Fruit fly (Drosophila melanogaster) whole organism, prepupa: Measurements from ENCODE around the gene Cyt-b5-r.
A peak's percentile ranks its signal among the peaks of the same experiment; 100 is the strongest.

Experiments used
- CG10669 ChIP-seq: fragments of 200-800 bp; sonication (Bioruptor generic); optimal IDR thresholded peaks from 3 replicates; lab custom pipeline; 2018; ENCODE audit warnings: missing biosample characterization, mild to moderate bottlenecking, missing genetic modification characterization, moderate library complexity
- CG11294 ChIP-seq: fragments of 200-800 bp; sonication (Bioruptor generic); IDR thresholded peaks from 2 replicates; pipeline ENCODE4 v1.3.6; 2022; ENCODE audit warnings: missing biosample characterization, missing genetic modification characterization
- CG11902 ChIP-seq: fragments of 200-800 bp; sonication (Bioruptor generic); optimal IDR thresholded peaks from 3 replicates; lab custom pipeline; 2016; ENCODE audit warnings: missing biosample characterization, missing genetic modification characterization
- CG15336 ChIP-seq: fragments of 200-800 bp; sonication (Bioruptor generic); IDR thresholded peaks from 2 replicates; pipeline ENCODE4 v1.3.6; 2022; ENCODE audit warnings: missing biosample characterization, missing genetic modification characterization
- CG1621 ChIP-seq: fragments of 200-800 bp; sonication (Bioruptor generic); optimal IDR thresholded peaks from 3 replicates; lab custom pipeline; 2018; ENCODE audit warnings: missing biosample characterization, mild to moderate bottlenecking, missing genetic modification characterization
- CG16779 ChIP-seq: fragments of 200-800 bp; sonication (Bioruptor generic); optimal IDR thresholded peaks from 3 replicates; lab custom pipeline; 2017; ENCODE audit warnings: missing biosample characterization, mild to moderate bottlenecking, missing genetic modification characterization
- CG3032 ChIP-seq: fragments of 200-800 bp; optimal IDR thresholded peaks from 2 replicates; lab custom pipeline; 2019; ENCODE audit warnings: missing biosample characterization, mild to moderate bottlenecking, missing genetic modification characterization, moderate library complexity
- CG32006 ChIP-seq: fragments of 200-800 bp; sonication (Bioruptor generic); optimal IDR thresholded peaks from 3 replicates; lab custom pipeline; 2017; ENCODE audit warnings: missing biosample characterization, mild to moderate bottlenecking, missing genetic modification characterization
- CG3919 ChIP-seq: fragments of 200-800 bp; sonication (Bioruptor generic); optimal IDR thresholded peaks from 3 replicates; lab custom pipeline; 2016; ENCODE audit warnings: missing biosample characterization, missing genetic modification characterization
- CG4318 ChIP-seq: fragments of 200-800 bp; sonication (Bioruptor generic); optimal IDR thresholded peaks from 3 replicates; lab custom pipeline; 2017; ENCODE audit warnings: missing biosample characterization, mild to moderate bottlenecking, missing genetic modification characterization
- CG6792 ChIP-seq: fragments of 200-800 bp; sonication (Bioruptor generic); optimal IDR thresholded peaks from 3 replicates; lab custom pipeline; 2016; ENCODE audit warnings: missing biosample characterization, missing genetic modification characterization
- CG6808 ChIP-seq: fragments of 200-800 bp; sonication (Bioruptor generic); optimal IDR thresholded peaks from 3 replicates; lab custom pipeline; 2017; ENCODE audit warnings: missing biosample characterization, missing genetic modification characterization, mild to moderate bottlenecking, moderate library complexity, missing genetic modification reagents
- CG8119 ChIP-seq: fragments of 200-800 bp; sonication (Bioruptor generic); IDR thresholded peaks from 3 replicates; pipeline ENCODE4 v1.3.6; 2022; ENCODE audit warnings: missing biosample characterization, missing genetic modification characterization
- Eip75B ChIP-seq: fragments of 200-800 bp; sonication (Bioruptor generic); optimal IDR thresholded peaks from 3 replicates; lab custom pipeline; 2016; ENCODE audit warnings: missing biosample characterization, missing genetic modification characterization
- Ets21C ChIP-seq: fragments of 200-800 bp; sonication (Bioruptor generic); optimal IDR thresholded peaks from 3 replicates; lab custom pipeline; 2016; ENCODE audit warnings: missing biosample characterization, missing genetic modification characterization
- Ets96B ChIP-seq: fragments of 200-800 bp; optimal IDR thresholded peaks from 2 replicates; lab custom pipeline; 2019; ENCODE audit warnings: missing biosample characterization, mild to moderate bottlenecking, missing genetic modification characterization, moderate library complexity
- Hr38 ChIP-seq: sonication (Bioruptor generic); optimal IDR thresholded peaks from 2 replicates; lab custom pipeline; 2016; ENCODE audit warnings: missing biosample characterization, missing genetic modification characterization
- Hr39 ChIP-seq: fragments of 200-800 bp; sonication (Bioruptor generic); optimal IDR thresholded peaks from 2 replicates; lab custom pipeline; 2016; ENCODE audit warnings: missing biosample characterization, missing genetic modification characterization
- Hr4 ChIP-seq: fragments of 200-800 bp; sonication (Bioruptor generic); optimal IDR thresholded peaks from 3 replicates; lab custom pipeline; 2016; ENCODE audit warnings: missing biosample characterization, missing genetic modification characterization
- Lpt ChIP-seq: fragments of 200-800 bp; sonication (Bioruptor generic); optimal IDR thresholded peaks from 3 replicates; lab custom pipeline; 2016; ENCODE audit warnings: missing biosample characterization, missing genetic modification characterization
- achi ChIP-seq: fragments of 200-800 bp; sonication (Bioruptor generic); optimal IDR thresholded peaks from 3 replicates; lab custom pipeline; 2016; ENCODE audit warnings: missing biosample characterization, missing genetic modification characterization
- fd59A ChIP-seq: fragments of 200-800 bp; sonication (Bioruptor generic); optimal IDR thresholded peaks from 2 replicates; lab custom pipeline; 2017; ENCODE audit warnings: missing biosample characterization, mild to moderate bottlenecking, missing genetic modification characterization, missing genetic modification reagents
- fkh ChIP-seq: fragments of 200-800 bp; sonication (Bioruptor generic); optimal IDR thresholded peaks from 3 replicates; lab custom pipeline; 2017; ENCODE audit warnings: missing biosample characterization, mild to moderate bottlenecking, missing genetic modification characterization, moderate library complexity
- lz ChIP-seq: fragments of 200-800 bp; sonication (Bioruptor generic); optimal IDR thresholded peaks from 3 replicates; lab custom pipeline; 2016; ENCODE audit warnings: missing biosample characterization, missing genetic modification characterization
- net ChIP-seq: fragments of 200-800 bp; sonication (Bioruptor generic); optimal IDR thresholded peaks from 3 replicates; lab custom pipeline; 2016; ENCODE audit warnings: missing biosample characterization, missing genetic modification characterization
- pdm3 ChIP-seq: fragments of 200-800 bp; sonication (Bioruptor generic); optimal IDR thresholded peaks from 3 replicates; lab custom pipeline; 2016; ENCODE audit warnings: missing biosample characterization, missing genetic modification characterization
- salr ChIP-seq, 2 experiments: fragments of 200-800 bp; sonication (Bioruptor generic); optimal IDR thresholded peaks; 3 replicates each; lab custom pipeline; 2016 to 2018; ENCODE audit warnings: missing biosample characterization in 2 of 2, missing genetic modification characterization in 2 of 2, mild to moderate bottlenecking in 1 of 2
- svp ChIP-seq: fragments of 200-800 bp; sonication (Bioruptor generic); peaks from one replicate; lab custom pipeline; 2016; ENCODE audit warnings: missing biosample characterization, missing genetic modification characterization
- topi ChIP-seq: fragments of 200-800 bp; sonication (Bioruptor generic); optimal IDR thresholded peaks from 3 replicates; lab custom pipeline; 2016; ENCODE audit warnings: missing biosample characterization, missing genetic modification characterization
- vri ChIP-seq: fragments of 200-800 bp; sonication (Bioruptor generic); optimal IDR thresholded peaks from 3 replicates; lab custom pipeline; 2016; ENCODE audit warnings: missing biosample characterization, mild to moderate bottlenecking, missing genetic modification characterization

The Cyt-b5-r gene

DNA sequence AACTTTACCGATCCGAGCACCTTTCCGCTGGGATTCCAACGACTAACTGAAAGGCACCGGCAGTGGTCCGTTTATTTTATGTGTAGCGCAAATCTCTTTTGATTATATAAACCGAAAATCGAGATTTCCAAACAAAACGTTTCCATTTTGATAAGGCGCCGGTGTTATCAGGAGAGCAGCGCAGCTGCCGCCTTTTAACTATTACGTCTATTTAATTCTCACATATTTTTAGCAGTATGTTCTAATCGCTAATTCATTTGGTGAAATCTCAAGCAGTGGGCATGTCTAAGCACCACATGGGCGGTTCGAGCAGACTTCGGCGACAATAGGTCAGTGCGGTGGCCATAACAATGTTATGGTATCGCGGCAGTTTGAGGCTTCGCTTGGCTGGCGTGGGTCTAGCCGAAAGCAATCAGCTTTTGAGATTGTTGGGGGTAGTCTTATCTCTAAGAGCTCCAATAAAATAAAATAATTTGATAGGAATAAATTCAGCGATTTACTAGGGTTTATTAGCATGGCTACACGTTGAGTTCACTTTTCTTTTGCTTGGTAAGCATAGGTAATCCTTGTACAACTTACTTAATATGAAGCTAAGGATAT lies at the start of gene Cyt-b5-r:
Gene Cyt-b5-r, minus strand, starts transcription at position 51 of the 600 bp plus-strand sequence.
- TF ChIP-seq CG4318 (GFP tag; lab: Kevin White, UChicago) (no peak), svp (GFP tag; lab: Kevin White, UChicago) (peak; percentile 89), vri (GFP tag; lab: Kevin White, UChicago) (peak; percentile 82)
- TF ChIP-seq, all 60 proteins: peak for 2

DNA sequence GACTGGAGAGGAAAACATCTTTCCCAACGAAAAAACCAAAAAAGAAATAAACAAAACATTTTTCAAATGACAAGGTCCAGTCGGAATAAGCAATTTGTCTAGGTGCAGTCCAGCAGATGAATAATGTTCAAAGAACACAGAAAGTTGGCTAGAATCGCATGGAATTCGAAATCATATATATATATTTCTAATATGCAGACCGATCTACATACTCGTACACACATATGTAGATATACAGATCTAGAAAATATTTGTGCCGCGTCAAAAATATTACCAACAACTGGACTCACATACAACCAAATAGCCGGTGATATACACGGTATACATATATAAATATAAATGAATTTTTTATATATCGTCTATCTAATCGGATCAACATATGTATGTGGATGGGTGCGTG lies 49.1 kb upstream of the Cyt-b5-r start:
- TF ChIP-seq Ets21C (GFP tag; lab: Kevin White, UChicago), result no peak
- no peak for TF ChIP-seq CG8119 (GFP tag; lab: Robert Waterston, UW)
- no peak for TF ChIP-seq vri (GFP tag; lab: Kevin White, UChicago)
- no peak for TF ChIP-seq Hr4 (GFP tag; lab: Kevin White, UChicago)
- TF ChIP-seq CG15336 (GFP tag; lab: Robert Waterston, UW), result no peak
- TF ChIP-seq pdm3 (GFP tag; lab: Kevin White, UChicago), result no peak
- TF ChIP-seq CG1621 (tag; lab: Kevin White, UChicago), result no peak
- no peak for TF ChIP-seq Eip75B (GFP tag; lab: Kevin White, UChicago)
- TF ChIP-seq CG6808 (GFP tag; lab: Kevin White, UChicago), result no peak
- no peak for TF ChIP-seq topi (GFP tag; lab: Kevin White, UChicago)

DNA sequence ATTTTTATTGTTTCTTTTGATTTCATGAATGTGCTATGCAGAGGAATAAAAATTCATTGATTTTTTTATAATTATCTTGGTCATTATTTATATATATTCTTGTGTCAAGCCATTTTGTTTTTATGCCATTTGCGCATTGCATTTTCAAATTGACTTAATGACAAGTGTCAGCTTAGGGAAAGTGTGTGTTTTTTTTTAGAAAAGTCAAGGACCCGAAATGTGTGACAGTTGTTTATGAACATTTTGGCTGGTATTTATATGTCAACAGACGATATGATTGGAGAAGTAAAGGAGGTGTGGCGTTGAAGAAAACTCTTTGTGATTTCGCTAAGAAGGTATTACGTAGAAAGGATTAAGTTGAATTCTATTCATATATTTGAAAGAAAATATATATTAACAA lies 47.2 kb upstream of the Cyt-b5-r start, which contains the start of the genes SclA and SclB:
Gene SclA, plus strand, starts transcription at position 301 of the 400 bp plus-strand sequence.
Gene SclB, plus strand, starts transcription at position 301 of the 400 bp plus-strand sequence.
- TF ChIP-seq CG6792 (GFP tag; lab: Kevin White, UChicago) (no peak), fd59A (no peak), fkh (no peak), CG32006 (no peak), Ets96B (no peak), CG10669 (GFP tag; lab: Kevin White, UChicago) (no peak), CG8119 (GFP tag; lab: Robert Waterston, UW) (no peak)

DNA sequence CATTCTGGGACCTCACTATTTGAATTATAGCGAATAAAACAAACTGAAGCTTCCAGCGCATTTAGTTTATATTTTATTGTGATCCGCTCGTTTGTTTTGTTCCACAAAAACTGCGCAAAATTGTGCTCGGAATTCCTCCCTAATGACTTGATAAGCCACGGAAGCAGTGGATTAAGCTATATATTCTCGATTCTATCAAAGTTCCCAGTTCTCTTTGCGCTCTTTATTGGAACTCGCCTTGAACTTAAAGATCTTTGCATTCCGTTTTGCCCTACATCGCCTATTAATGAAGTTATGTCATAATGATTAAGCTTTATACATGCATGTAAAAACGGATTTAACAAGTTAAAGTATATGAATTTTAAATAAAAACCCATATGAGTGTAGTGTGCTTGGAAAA lies 46.6 kb upstream of the Cyt-b5-r start, which contains the start of gene Nepl9:
Gene Nepl9, minus strand, starts transcription at position 101 of the 400 bp plus-strand sequence.
- no peak for TF ChIP-seq CG10669 (GFP tag; lab: Kevin White, UChicago)

DNA sequence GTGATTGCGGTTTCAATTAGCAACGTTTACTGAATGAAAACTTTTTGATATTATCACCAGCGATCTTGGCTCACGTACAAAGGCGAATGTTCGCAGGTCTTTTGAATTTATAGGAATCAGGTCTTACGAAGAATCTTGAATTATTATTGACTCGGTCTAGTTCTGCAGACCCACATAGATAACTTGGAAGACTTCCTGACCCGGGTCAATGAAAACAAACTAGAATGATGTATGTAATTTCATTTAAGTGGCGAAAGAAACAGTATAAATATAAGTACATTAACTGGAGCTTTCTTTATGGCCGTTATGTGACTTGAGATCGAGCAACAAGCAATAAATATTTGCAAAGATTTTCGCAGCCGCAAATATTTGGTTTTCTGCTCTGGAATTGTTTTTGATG lies 43.9 kb upstream of the Cyt-b5-r start, which contains the start of gene CG13282:
Gene CG13282, minus strand, starts transcription at position 101 of the 400 bp plus-strand sequence.
- TF ChIP-seq fd59A, result no peak
- TF ChIP-seq Hr38 (GFP tag; lab: Kevin White, UChicago), result no peak
- no peak for TF ChIP-seq CG16779 (tag; lab: Kevin White, UChicago)
- TF ChIP-seq Ets21C (GFP tag; lab: Kevin White, UChicago), result no peak
- TF ChIP-seq salr (GFP tag; optimal IDR thresholded peaks at IDR 0.05; lab: Kevin White, UChicago), result no peak
- TF ChIP-seq Lpt, result no peak
- no peak for TF ChIP-seq Hr4 (GFP tag; lab: Kevin White, UChicago)
- TF ChIP-seq achi (GFP tag; lab: Kevin White, UChicago), result no peak
- TF ChIP-seq topi (GFP tag; lab: Kevin White, UChicago), result no peak
- TF ChIP-seq CG11902, result no peak
- no peak for TF ChIP-seq CG11294 (GFP tag; lab: Robert Waterston, UW)
- no peak for TF ChIP-seq lz (GFP tag; lab: Kevin White, UChicago)
- TF ChIP-seq CG3919 (GFP tag; lab: Kevin White, UChicago), result no peak
- no peak for TF ChIP-seq CG3032 (tag; lab: Kevin White, UChicago)
- no peak for TF ChIP-seq Hr39
- no peak for TF ChIP-seq net (GFP tag; lab: Kevin White, UChicago)
- no peak for TF ChIP-seq CG32006
- no peak for TF ChIP-seq CG15336 (GFP tag; lab: Robert Waterston, UW)
- TF ChIP-seq fkh, result no peak
